Worm (Caenorhabditis elegans) whole organism, L4/young adult: Measurements from ENCODE around the gene cebp-1.

Experiments used
- W03F9.2 ChIP-seq: fragments of 150-350 bp; optimal IDR thresholded peaks from 2 replicates; lab custom pipeline; 2014; ENCODE audit warnings: missing biosample characterization, missing genetic modification characterization
- dao-5 ChIP-seq: sonication (generic microtip); optimal IDR thresholded peaks from 2 replicates; lab custom pipeline; 2016; ENCODE audit warnings: missing genotype, missing genetic modification characterization, moderate library complexity, missing compliant biosample characterization
- him-1 ChIP-seq: sonication (generic microtip); optimal IDR thresholded peaks from 2 replicates; lab custom pipeline; 2016; ENCODE audit warnings: missing genotype, missing genetic modification reagents, missing genetic modification characterization, missing compliant biosample characterization

DNA sequence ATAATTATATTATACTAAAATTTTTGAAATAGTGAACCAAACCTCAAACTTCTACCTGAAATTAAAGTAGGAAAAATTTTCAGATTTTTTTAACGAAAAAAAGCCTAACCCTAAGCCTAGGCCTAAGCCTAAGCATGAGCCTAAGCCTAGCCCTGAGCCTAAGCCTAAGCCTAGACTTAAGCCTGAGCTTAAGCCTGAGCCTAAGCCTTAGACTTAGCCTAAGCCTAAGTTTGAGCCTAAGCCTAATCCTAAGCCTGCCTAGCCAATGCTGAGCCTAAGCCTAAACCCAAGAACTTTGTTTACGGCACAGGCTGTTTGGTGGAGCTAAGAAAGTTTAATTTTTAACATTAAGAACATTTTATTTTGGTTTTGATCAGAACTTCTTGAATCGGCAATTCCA, 42.3 kb upstream of the cebp-1 start:
- TF ChIP-seq dao-5 (tag; lab: Kevin White, UChicago), result no peak
- no peak for TF ChIP-seq him-1
- no peak for TF ChIP-seq W03F9.2 (tag; lab: Kevin White, UChicago)
